Fruit fly (Drosophila melanogaster): ENCODE measurements around the gene Sgsf.

The Sgsf gene

dm6 chr3R:12341374-12341773, at the start of gene Sgsf:
Gene Sgsf (plus strand): TSS chr3R:12341674.
- TF ChIP-seq CG8478 (optimal IDR thresholded peaks at IDR 0.05): no peak
- no peak for TF ChIP-seq CTCF (optimal IDR thresholded peaks at IDR 0.05)

DNA sequence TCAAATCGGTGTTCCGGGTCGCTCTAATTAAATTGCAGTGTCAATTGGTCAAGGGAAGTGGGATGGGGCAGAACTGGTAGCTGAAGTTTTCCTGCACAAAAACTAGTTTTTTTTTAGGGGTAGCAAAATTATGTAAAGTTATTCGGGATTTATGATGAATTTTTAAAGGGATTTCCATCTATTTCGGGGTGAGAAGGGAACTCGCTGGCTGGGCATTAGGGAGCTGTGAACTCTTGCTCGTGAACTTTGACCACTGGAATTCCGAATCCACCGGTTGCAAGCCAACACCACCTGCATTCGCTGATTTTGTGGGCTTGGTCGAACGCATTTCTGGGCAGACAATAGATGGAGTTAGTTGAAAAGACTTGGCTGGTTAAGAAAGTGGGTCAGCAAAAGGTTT, 49.6 kb upstream of the Sgsf start:
- no peak for TF ChIP-seq CTCF (optimal IDR thresholded peaks at IDR 0.05)
- TF ChIP-seq CG8478 (optimal IDR thresholded peaks at IDR 0.05): no peak

- no peak for TF ChIP-seq CG8478 (optimal IDR thresholded peaks at IDR 0.05)
- no peak for TF ChIP-seq CTCF (optimal IDR thresholded peaks at IDR 0.05)
Measured at dm6 chr3R:12297261-12297660, 44.2 kb upstream of the Sgsf start.

DNA sequence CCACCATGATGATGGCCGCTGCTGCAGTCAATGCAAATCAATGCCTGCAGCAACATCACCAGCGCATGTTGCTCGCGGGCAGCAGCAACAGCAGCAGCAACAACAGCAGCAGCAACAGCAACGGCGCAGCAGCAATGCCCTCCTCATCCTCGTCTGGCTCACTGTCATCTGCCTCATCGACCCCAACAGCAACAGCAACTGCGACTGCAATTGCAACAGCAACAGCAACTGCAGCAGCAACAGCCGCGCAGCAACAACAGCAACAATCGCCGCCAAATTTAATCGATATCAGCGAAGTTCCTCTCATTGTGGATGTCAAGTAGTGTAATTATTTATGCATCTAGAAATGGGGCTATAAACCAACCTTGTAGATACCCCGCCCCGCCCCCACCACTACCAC, 39.9 kb upstream of the Sgsf start:
- TF ChIP-seq CG8478 (optimal IDR thresholded peaks at IDR 0.05) (no peak), CTCF (optimal IDR thresholded peaks at IDR 0.05) (no peak)

DNA sequence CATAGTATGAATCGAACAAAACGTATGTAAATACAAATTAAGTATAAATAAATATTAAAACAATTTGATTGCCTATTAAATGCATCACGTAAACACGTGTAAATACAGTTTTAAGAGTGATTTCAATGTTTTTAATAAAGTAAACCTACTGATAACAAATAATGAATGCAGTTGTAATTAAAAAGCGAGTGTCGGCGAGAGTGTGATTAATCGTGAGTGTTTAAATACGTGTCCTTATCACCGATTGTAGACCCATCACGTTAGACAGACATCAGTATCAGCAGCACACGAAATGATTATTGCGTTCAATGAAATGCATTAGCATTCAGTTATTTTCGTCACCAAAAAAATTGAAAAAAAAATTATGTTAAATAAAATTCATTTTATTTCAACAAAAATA, 38.6 kb upstream of the Sgsf start:
- TF ChIP-seq CG8478 (optimal IDR thresholded peaks at IDR 0.05): no peak
- TF ChIP-seq CTCF (optimal IDR thresholded peaks at IDR 0.05): no peak

dm6 chr3R:12307569-12307968, 33.9 kb upstream of the Sgsf start:
- no peak for TF ChIP-seq CTCF (optimal IDR thresholded peaks at IDR 0.05)
- no peak for TF ChIP-seq CG8478 (optimal IDR thresholded peaks at IDR 0.05)

dm6 chr3R:12311053-12311452, 30.4 kb upstream of the Sgsf start, which contains the start of gene CG4066:
Gene CG4066 (plus strand): TSS chr3R:12311353.
- no peak for TF ChIP-seq CG8478 (optimal IDR thresholded peaks at IDR 0.05)

dm6 chr3R:12314236-12314635, 27.2 kb upstream of the Sgsf start:
- TF ChIP-seq CG8478 (optimal IDR thresholded peaks at IDR 0.05) (no peak), CTCF (optimal IDR thresholded peaks at IDR 0.05) (no peak)

- TF ChIP-seq CG8478 (optimal IDR thresholded peaks at IDR 0.05): no peak
- no peak for TF ChIP-seq CTCF (optimal IDR thresholded peaks at IDR 0.05)
Measured at dm6 chr3R:12315455-12315854, 26.0 kb upstream of the Sgsf start.

dm6 chr3R:12316420-12316819, 25.1 kb upstream of the Sgsf start:
- no peak for TF ChIP-seq CG8478 (optimal IDR thresholded peaks at IDR 0.05)
- no peak for TF ChIP-seq CTCF (optimal IDR thresholded peaks at IDR 0.05)

DNA sequence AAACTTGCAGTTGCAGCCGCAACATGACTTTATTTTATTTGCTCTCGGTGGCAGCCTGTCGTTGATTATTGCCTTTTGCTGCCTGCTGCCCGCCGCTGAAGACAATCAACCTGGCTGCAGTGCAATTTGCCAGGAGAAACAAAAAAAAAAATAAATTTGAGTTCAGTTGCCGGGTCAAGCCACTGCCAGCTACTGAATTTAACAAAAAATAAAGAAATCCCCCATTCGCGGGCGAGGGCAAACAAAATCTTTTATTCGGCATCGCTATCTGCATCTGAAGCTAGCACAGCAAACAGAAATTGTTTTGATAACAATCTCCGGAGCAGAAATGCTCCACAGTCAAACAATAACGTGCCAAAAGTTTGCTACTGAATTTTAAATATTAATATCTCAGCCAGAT, 24.1 kb upstream of the Sgsf start:
- TF ChIP-seq CTCF (optimal IDR thresholded peaks at IDR 0.05) (no peak), CG8478 (optimal IDR thresholded peaks at IDR 0.05) (no peak)

- TF ChIP-seq CG8478 (optimal IDR thresholded peaks at IDR 0.05): no peak
- TF ChIP-seq CTCF (optimal IDR thresholded peaks at IDR 0.05): no peak
Measured at dm6 chr3R:12323221-12323620, 18.3 kb upstream of the Sgsf start, which contains the start of gene CG10013. Gene CG10013 (plus strand): TSS chr3R:12323521.

- no peak for TF ChIP-seq CTCF (optimal IDR thresholded peaks at IDR 0.05)
- no peak for TF ChIP-seq CG8478 (optimal IDR thresholded peaks at IDR 0.05)
Measured at dm6 chr3R:12326855-12327254, 14.6 kb upstream of the Sgsf start.

DNA sequence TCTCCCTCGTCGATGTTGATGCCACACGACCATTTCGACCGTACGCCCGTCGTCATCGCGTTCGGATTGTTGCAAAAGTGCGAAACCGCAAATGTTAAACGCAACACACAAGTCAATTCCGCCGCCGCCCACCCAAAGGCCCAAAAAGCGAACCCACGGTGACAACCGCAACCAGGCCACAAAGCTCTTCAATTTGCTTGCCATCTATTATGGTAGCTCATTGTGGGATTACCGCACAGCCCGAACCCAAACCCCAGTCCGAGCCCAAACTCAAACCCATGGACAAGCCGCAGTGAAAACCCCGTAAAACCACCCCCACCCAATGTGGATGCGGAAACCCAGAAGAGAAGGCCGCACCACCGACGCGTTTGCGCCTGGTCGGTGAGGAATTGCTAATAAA, 11.6 kb upstream of the Sgsf start:
- no peak for TF ChIP-seq CG8478 (optimal IDR thresholded peaks at IDR 0.05)
- no peak for TF ChIP-seq CTCF (optimal IDR thresholded peaks at IDR 0.05)

dm6 chr3R:12344914-12345549, 3.6 kb downstream of the Sgsf start:
- no peak for TF ChIP-seq CG8478 (optimal IDR thresholded peaks at IDR 0.05)
- no peak for TF ChIP-seq CTCF (optimal IDR thresholded peaks at IDR 0.05)

dm6 chr3R:12345989-12346388, 4.5 kb downstream of the Sgsf start:
- TF ChIP-seq CG8478 (optimal IDR thresholded peaks at IDR 0.05) (no peak), CTCF (optimal IDR thresholded peaks at IDR 0.05) (no peak)

- TF ChIP-seq CG8478 (optimal IDR thresholded peaks at IDR 0.05): no peak
- no peak for TF ChIP-seq CTCF (optimal IDR thresholded peaks at IDR 0.05)
Measured at dm6 chr3R:12347659-12348058, 6.2 kb downstream of the Sgsf start.
